Fruit fly (Drosophila melanogaster) whole organism, embryonic: ENCODE measurements around the gene Nep4.

ENCODE experiments used
- Antp ChIP-seq: fragments of 200-800 bp; sonication (Bioruptor generic); optimal IDR thresholded peaks from 3 replicates; lab custom pipeline; 2016; ENCODE audit warnings: missing biosample characterization, missing genetic modification characterization
- CG10147 ChIP-seq: fragments of 200-800 bp; sonication (Bioruptor generic); optimal IDR thresholded peaks from 2 replicates; lab custom pipeline; 2019; ENCODE audit warnings: missing biosample characterization, mild to moderate bottlenecking, missing genetic modification characterization, moderate library complexity
- CG10654 ChIP-seq: fragments of 200-800 bp; sonication (Bioruptor generic); optimal IDR thresholded peaks from 2 replicates; lab custom pipeline; 2016; ENCODE audit warnings: missing biosample characterization, missing genetic modification characterization
- CG10979 ChIP-seq: fragments of 200-800 bp; sonication (Bioruptor generic); optimal IDR thresholded peaks from 2 replicates; lab custom pipeline; 2018; ENCODE audit warnings: missing biosample characterization, mild to moderate bottlenecking, missing genetic modification characterization, moderate library complexity
- CG11504 ChIP-seq: fragments of 200-800 bp; sonication (Bioruptor generic); optimal IDR thresholded peaks from 3 replicates; lab custom pipeline; 2019; ENCODE audit warnings: missing biosample characterization, mild to moderate bottlenecking, missing genetic modification characterization, moderate library complexity
- CG12071 ChIP-seq: fragments of 200-800 bp; sonication (Bioruptor generic); optimal IDR thresholded peaks from 3 replicates; lab custom pipeline; 2018; ENCODE audit warnings: missing biosample characterization, mild to moderate bottlenecking, missing genetic modification characterization
- CG12659 ChIP-seq: fragments of 200-800 bp; sonication (Bioruptor generic); optimal IDR thresholded peaks from 3 replicates; lab custom pipeline; 2017; ENCODE audit warnings: mild to moderate bottlenecking, missing biosample characterization, missing genetic modification reagents, missing genetic modification characterization
- CG12769 ChIP-seq: fragments of 200-800 bp; sonication (Bioruptor generic); optimal IDR thresholded peaks from 2 replicates; lab custom pipeline; 2019; ENCODE audit warnings: missing biosample characterization, mild to moderate bottlenecking, missing genetic modification characterization, moderate library complexity
- CG14965 ChIP-seq: fragments of 200-800 bp; sonication (Bioruptor generic); optimal IDR thresholded peaks from 2 replicates; lab custom pipeline; 2016; ENCODE audit warnings: missing biosample characterization, missing genetic modification characterization, borderline replicate concordance
- CG16779 ChIP-seq: fragments of 200-800 bp; sonication (Bioruptor generic); IDR thresholded peaks from 2 replicates; pipeline ENCODE4 v1.3.6; 2022; ENCODE audit warnings: missing biosample characterization, missing genetic modification characterization
- CG17186 ChIP-seq: fragments of 200-800 bp; sonication (Bioruptor generic); optimal IDR thresholded peaks from 3 replicates; lab custom pipeline; 2017; ENCODE audit warnings: missing biosample characterization, missing genetic modification reagents, missing genetic modification characterization
- CG17385 ChIP-seq: fragments of 200-800 bp; sonication (Bioruptor generic); optimal IDR thresholded peaks from 3 replicates; lab custom pipeline; 2018; ENCODE audit warnings: missing biosample characterization, mild to moderate bottlenecking, missing genetic modification characterization
- CG2116 ChIP-seq: fragments of 200-800 bp; sonication (Bioruptor generic); optimal IDR thresholded peaks from 3 replicates; lab custom pipeline; 2018; ENCODE audit warnings: missing biosample characterization, mild to moderate bottlenecking, missing genetic modification characterization
- CG30020 ChIP-seq: fragments of 200-800 bp; optimal IDR thresholded peaks from 2 replicates; lab custom pipeline; 2019; ENCODE audit warnings: missing biosample characterization, mild to moderate bottlenecking, missing genetic modification characterization, moderate library complexity
- CG32767 ChIP-seq: fragments of 200-800 bp; sonication (Bioruptor generic); IDR thresholded peaks from 2 replicates; pipeline ENCODE4 v1.3.6; 2022; ENCODE audit warnings: missing biosample characterization, missing genetic modification characterization
- CG33213 ChIP-seq: fragments of 200-800 bp; sonication (Bioruptor generic); optimal IDR thresholded peaks from 3 replicates; lab custom pipeline; 2016; ENCODE audit warnings: missing biosample characterization, missing genetic modification characterization
- CG3726 ChIP-seq: fragments of 200-800 bp; sonication (Bioruptor generic); IDR thresholded peaks from 3 replicates; pipeline ENCODE4, ENCODE4 v1.3.6; 2022; ENCODE audit warnings: missing biosample characterization, missing genetic modification characterization
- CG5180 ChIP-seq: fragments of 200-800 bp; sonication (Bioruptor generic); optimal IDR thresholded peaks from 3 replicates; lab custom pipeline; 2017; ENCODE audit warnings: missing biosample characterization, missing genetic modification characterization, mild to moderate bottlenecking, moderate library complexity, missing genetic modification reagents
- CG6689 ChIP-seq: fragments of 200-800 bp; sonication (Bioruptor generic); IDR thresholded peaks from 2 replicates; pipeline ENCODE4 v1.3.6; 2022; ENCODE audit warnings: missing biosample characterization, missing genetic modification characterization
- CG6854 ChIP-seq: fragments of 200-800 bp; sonication (Bioruptor generic); optimal IDR thresholded peaks from 3 replicates; lab custom pipeline; 2017; ENCODE audit warnings: missing biosample characterization, mild to moderate bottlenecking, missing genetic modification characterization
- CG7357 ChIP-seq: fragments of 200-800 bp; sonication (Bioruptor generic); IDR thresholded peaks from 3 replicates; pipeline ENCODE4 v1.3.6; 2022; ENCODE audit warnings: missing biosample characterization, missing genetic modification characterization
- CG8281 ChIP-seq: fragments of 200-800 bp; sonication (Bioruptor generic); optimal IDR thresholded peaks from 2 replicates; lab custom pipeline; 2018; ENCODE audit warnings: missing biosample characterization, mild to moderate bottlenecking, missing genetic modification characterization, moderate library complexity
- CG8388 ChIP-seq: fragments of 200-800 bp; sonication (Bioruptor generic); optimal IDR thresholded peaks from 2 replicates; lab custom pipeline; 2019; ENCODE audit warnings: missing biosample characterization, mild to moderate bottlenecking, missing genetic modification characterization, moderate library complexity
- CG9437 ChIP-seq: fragments of 200-800 bp; sonication (Bioruptor generic); optimal IDR thresholded peaks from 2 replicates; lab custom pipeline; 2018; ENCODE audit warnings: missing biosample characterization, mild to moderate bottlenecking, missing genetic modification characterization
- CkIIα-i1 ChIP-seq: fragments of 200-800 bp; sonication (Bioruptor generic); IDR thresholded peaks from 2 replicates; pipeline ENCODE4 v1.3.6; 2022; ENCODE audit warnings: missing biosample characterization, missing genetic modification characterization
- Doc2 ChIP-seq: fragments of 200-800 bp; sonication (Bioruptor generic); IDR thresholded peaks from 2 replicates; pipeline ENCODE4 v1.3.6; 2022; ENCODE audit warnings: missing biosample characterization, missing genetic modification characterization
- Dp ChIP-seq: fragments of 200-800 bp; sonication (Bioruptor generic); optimal IDR thresholded peaks from 2 replicates; lab custom pipeline; 2018; ENCODE audit warnings: missing biosample characterization, mild to moderate bottlenecking, missing genetic modification characterization, moderate library complexity
- Fer3 ChIP-seq: fragments of 200-800 bp; sonication (Bioruptor generic); optimal IDR thresholded peaks from 2 replicates; lab custom pipeline; 2018; ENCODE audit warnings: missing biosample characterization, mild to moderate bottlenecking, missing genetic modification characterization, moderate library complexity
- MBD-R2 ChIP-seq: fragments of 200-800 bp; sonication (Bioruptor generic); IDR thresholded peaks from 2 replicates; pipeline ENCODE4 v1.3.6; 2022; ENCODE audit warnings: missing biosample characterization, missing genetic modification characterization
- Med ChIP-seq: fragments of 200-800 bp; sonication (Bioruptor generic); peaks from one replicate; lab custom pipeline; 2016; ENCODE audit warnings: missing biosample characterization, missing genetic modification characterization, mild to moderate bottlenecking, inconsistent platforms, moderate library complexity
- cad ChIP-seq: fragments of >200 bp; optimal IDR thresholded peaks from 2 replicates; lab custom pipeline; 2017; ENCODE audit warnings: missing biosample characterization, missing genetic modification characterization
- caup ChIP-seq: fragments of 200-800 bp; sonication (Bioruptor generic); optimal IDR thresholded peaks from 3 replicates; lab custom pipeline; 2017; ENCODE audit warnings: missing biosample characterization, mild to moderate bottlenecking, missing genetic modification characterization, moderate library complexity; ENCODE audit not compliant: severe bottlenecking
- emc ChIP-seq: fragments of 200-800 bp; sonication (Bioruptor generic); optimal IDR thresholded peaks from 2 replicates; lab custom pipeline; 2016; ENCODE audit warnings: missing biosample characterization, missing genetic modification characterization
- fd64A ChIP-seq: fragments of 200-800 bp; sonication (Bioruptor generic); optimal IDR thresholded peaks from 3 replicates; lab custom pipeline; 2018; ENCODE audit warnings: missing biosample characterization, mild to moderate bottlenecking, missing genetic modification characterization
- gsb ChIP-seq: fragments of 200-800 bp; sonication (Bioruptor generic); IDR thresholded peaks from 2 replicates; pipeline ENCODE4 v1.3.6; 2022; ENCODE audit warnings: missing biosample characterization, missing genetic modification characterization
- gt ChIP-seq: fragments of 200-800 bp; sonication (Bioruptor generic); IDR thresholded peaks from 2 replicates; pipeline ENCODE4 v1.3.6; 2022; ENCODE audit warnings: missing biosample characterization, missing genetic modification characterization
- jigr1 ChIP-seq: fragments of 200-800 bp; sonication (Bioruptor generic); IDR thresholded peaks from 3 replicates; pipeline ENCODE4 v1.3.6; 2022; ENCODE audit warnings: missing biosample characterization, missing genetic modification characterization
- lbe ChIP-seq: fragments of 200-800 bp; sonication (Bioruptor generic); optimal IDR thresholded peaks from 2 replicates; lab custom pipeline; 2016; ENCODE audit warnings: missing biosample characterization, mild to moderate bottlenecking, missing genetic modification characterization
- luna ChIP-seq: fragments of 200-800 bp; sonication (Bioruptor generic); optimal IDR thresholded peaks from 2 replicates; lab custom pipeline; 2016; ENCODE audit warnings: missing biosample characterization, missing genetic modification characterization
- mam ChIP-seq: fragments of 200-800 bp; sonication (Bioruptor generic); optimal IDR thresholded peaks from 3 replicates; lab custom pipeline; 2016; ENCODE audit warnings: missing biosample characterization, missing genetic modification characterization
- mirr ChIP-seq: fragments of 200-800 bp; sonication (Bioruptor generic); optimal IDR thresholded peaks from 3 replicates; lab custom pipeline; 2018; ENCODE audit warnings: missing biosample characterization, mild to moderate bottlenecking, missing genetic modification characterization
- pan ChIP-seq, 4 experiments: fragments of >200 bp in 3 of 4; fragments of 200-800 bp in 1 of 4; sonication (Bioruptor generic) in 1 of 4; optimal IDR thresholded peaks in 3 of 4; IDR thresholded peaks in 1 of 4; 2 replicates each; pipeline versions ENCODE4 v1.3.6 to Lab custom; 2017 to 2022; ENCODE audit warnings: missing biosample characterization in 2 of 4, missing genetic modification characterization in 2 of 4, mixed read lengths in 1 of 4
- peb ChIP-seq: fragments of 200-800 bp; sonication (Bioruptor generic); IDR thresholded peaks from 2 replicates; pipeline ENCODE4 v1.3.6; 2022; ENCODE audit warnings: missing biosample characterization, missing genetic modification characterization
- pum ChIP-seq: fragments of 200-800 bp; sonication (Bioruptor generic); optimal IDR thresholded peaks from 2 replicates; lab custom pipeline; 2016; ENCODE audit warnings: missing biosample characterization, missing genetic modification characterization
- sens ChIP-seq: fragments of 200-800 bp; sonication (Bioruptor generic); peaks from one replicate; lab custom pipeline; 2016; ENCODE audit warnings: missing biosample characterization, missing genetic modification characterization
- slp2 ChIP-seq: fragments of 200-800 bp; sonication (Bioruptor generic); optimal IDR thresholded peaks from 2 replicates; lab custom pipeline; 2016; ENCODE audit warnings: missing biosample characterization, missing genetic modification characterization
- wek ChIP-seq: fragments of 200-800 bp; sonication (Bioruptor generic); optimal IDR thresholded peaks from 3 replicates; lab custom pipeline; 2018; ENCODE audit warnings: missing biosample characterization, mild to moderate bottlenecking, missing genetic modification characterization, moderate library complexity
- zfh2 ChIP-seq: fragments of 200-800 bp; sonication (Bioruptor generic); optimal IDR thresholded peaks from 2 replicates; lab custom pipeline; 2016; ENCODE audit warnings: missing biosample characterization, missing genetic modification characterization

Nep4 gene

DNA sequence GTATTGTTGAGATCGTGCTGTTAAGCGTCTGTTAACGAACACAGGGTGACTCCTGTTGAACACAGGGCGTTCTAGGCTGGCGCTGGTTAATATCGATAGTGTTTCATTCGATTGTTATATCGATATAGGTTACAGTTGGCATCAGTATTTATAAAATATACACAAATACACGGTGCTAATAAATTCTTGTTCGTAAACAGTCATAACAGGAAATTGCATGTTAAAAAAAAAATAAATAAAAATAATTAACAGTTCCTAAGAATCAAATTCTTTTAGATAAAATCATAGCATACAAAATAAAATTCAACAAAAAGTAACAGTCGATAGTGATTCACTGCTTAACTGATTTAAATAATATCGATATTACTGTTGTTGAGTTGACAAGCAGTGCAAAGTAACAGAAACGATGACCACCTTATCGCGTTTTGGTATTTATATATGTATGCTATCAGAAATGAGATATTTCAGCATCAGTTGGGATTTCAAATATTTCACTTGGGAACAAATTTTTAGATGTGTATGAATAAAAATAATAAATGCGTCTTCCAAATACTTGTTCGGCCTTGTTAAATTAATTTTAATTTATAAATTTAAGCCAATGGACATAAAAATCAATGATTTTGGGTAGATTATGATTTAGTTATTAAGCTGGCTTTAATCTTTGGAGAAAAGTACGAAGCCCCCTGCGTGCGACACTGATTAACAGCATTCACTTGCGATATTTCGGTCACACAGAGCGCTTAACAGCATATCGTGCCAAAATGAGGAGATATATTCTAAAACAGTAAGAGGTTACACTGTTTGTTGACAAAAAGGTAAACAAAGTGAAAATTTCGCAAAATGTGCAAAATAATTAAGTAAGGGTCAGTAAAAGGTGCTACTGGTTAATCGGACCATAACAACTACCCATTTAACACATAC, 24.8 kb downstream of the Nep4 start, which contains the start of the genes Pi3K92E and Lrrk (continued):
- peak; percentile 88 for TF ChIP-seq Med
- TF ChIP-seq jigr1 (GFP tag; lab: Robert Waterston, UW), result no peak
- TF ChIP-seq CG6854 (GFP tag; lab: Kevin White, UChicago), result no peak
- TF ChIP-seq CkIIα-i1 (GFP tag; lab: Robert Waterston, UW), result no peak
- no peak for TF ChIP-seq CG12769
- TF ChIP-seq CG33213 (GFP tag; lab: Kevin White, UChicago), result peak; percentile 21
- no peak for TF ChIP-seq CG10654 (GFP tag; lab: Kevin White, UChicago)
- TF ChIP-seq CG12659 (GFP tag; lab: Kevin White, UChicago), result peak; percentile 5
- TF ChIP-seq pan (optimal IDR thresholded peaks at IDR 0.05; lab: Kevin White, UChicago), result no peak
- TF ChIP-seq pan (GFP tag; optimal IDR thresholded peaks at IDR 0.05 in 1 of 2, IDR thresholded peaks at IDR 0.05 in 1 of 2), result peak in 1 of 2 experiments; percentile 8
- TF ChIP-seq CG14965 (GFP tag; lab: Kevin White, UChicago), result no peak
- peak; percentile 25 for TF ChIP-seq caup
- TF ChIP-seq Dp, result no peak
- no peak for TF ChIP-seq CG9437 (GFP tag; lab: Kevin White, UChicago)
- peak; percentile 85 for TF ChIP-seq cad (GFP tag; lab: Kevin White, UChicago)
- no peak for TF ChIP-seq CG32767
- no peak for TF ChIP-seq Antp (GFP tag; lab: Kevin White, UChicago)
- TF ChIP-seq CG10147, result no peak
- no peak for TF ChIP-seq mam
- no peak for TF ChIP-seq CG12071 (GFP tag; lab: Kevin White, UChicago)
- no peak for TF ChIP-seq lbe (GFP tag; lab: Kevin White, UChicago)
- TF ChIP-seq fd64A, result no peak
- no peak for TF ChIP-seq peb
- no peak for TF ChIP-seq CG5180
- TF ChIP-seq gt, result no peak
- TF ChIP-seq pum (GFP tag; lab: Kevin White, UChicago), result no peak
- no peak for TF ChIP-seq zfh2
- TF ChIP-seq CG11504, result no peak
- TF ChIP-seq MBD-R2 (GFP tag; lab: Robert Waterston, UW), result 0 out of 2 replicates have a peak, but pooled peaks have one; percentile 5
- no peak for TF ChIP-seq CG7357
- TF ChIP-seq slp2 (GFP tag; lab: Kevin White, UChicago), result no peak
- no peak for TF ChIP-seq Doc2 (GFP tag; lab: Robert Waterston, UW)
- TF ChIP-seq luna (GFP tag; lab: Kevin White, UChicago), result no peak
- TF ChIP-seq CG3726 (GFP tag; lab: Robert Waterston, UW), result no peak
- TF ChIP-seq CG16779, result no peak
- TF ChIP-seq Fer3 (tag; lab: Kevin White, UChicago), result no peak
- no peak for TF ChIP-seq CG10979
- peak; percentile 75 for TF ChIP-seq CG17186 (GFP tag; lab: Kevin White, UChicago)
- TF ChIP-seq CG2116, result peak; percentile 53
- TF ChIP-seq CG17385, result no peak
- TF ChIP-seq gsb (GFP tag; lab: Robert Waterston, UW), result no peak
- TF ChIP-seq CG8281 (tag; lab: Kevin White, UChicago), result no peak
- TF ChIP-seq wek (GFP tag; lab: Kevin White, UChicago), result peak; percentile 38
- no peak for TF ChIP-seq CG8388 (GFP tag; lab: Kevin White, UChicago)
- TF ChIP-seq emc (GFP tag; lab: Kevin White, UChicago), result no peak
- TF ChIP-seq CG6689 (GFP tag; lab: Robert Waterston, UW), result peak; percentile 21; the same call in 1 of the 2 replicates
- TF ChIP-seq mirr (GFP tag; lab: Kevin White, UChicago), result no peak
- TF ChIP-seq sens, result peak; percentile 57
- peak; percentile 53 for TF ChIP-seq CG30020 (tag; lab: Kevin White, UChicago)
